Worm (Caenorhabditis elegans) whole organism, L1 larva: ENCODE measurements around the gene Y25C1A.14.
"Not testable (repeated sequence)": the region's sequence is repeated elsewhere in the genome, so short reads cannot be mapped to it uniquely, and the experiment has no call there.

Experiments used
- aly-2 ChIP-seq: fragments of 150-350 bp; optimal IDR thresholded peaks from 2 replicates; lab custom pipeline; 2014; ENCODE audit warnings: missing biosample characterization, missing genetic modification characterization
- ama-1 ChIP-seq: fragments of 150-350 bp; optimal IDR thresholded peaks from 2 replicates; lab custom pipeline; 2014
- blmp-1 ChIP-seq: fragments of 150-350 bp; optimal IDR thresholded peaks from 2 replicates; lab custom pipeline; 2014; ENCODE audit warnings: missing biosample characterization, missing genetic modification characterization
- ceh-82 ChIP-seq, 3 experiments: fragments of 150-350 bp in 1 of 3; sonication (generic microtip) in 2 of 3; optimal IDR thresholded peaks; 2 replicates each; lab custom pipeline; 2014 to 2017; ENCODE audit warnings: missing biosample characterization in 3 of 3, missing genetic modification characterization in 3 of 3
- dpl-1 ChIP-seq, 3 experiments: fragments of 150-350 bp in 2 of 3; sonication (generic microtip) in 1 of 3; optimal IDR thresholded peaks; 2 replicates each; lab custom pipeline; 2014 to 2017; ENCODE audit warnings: missing biosample characterization in 3 of 3, missing genetic modification characterization in 3 of 3, missing genetic modification reagents in 3 of 3
- elt-2 ChIP-seq: sonication (generic microtip); optimal IDR thresholded peaks from 2 replicates; lab custom pipeline; 2016; ENCODE audit warnings: missing genetic modification characterization, mild to moderate bottlenecking, inconsistent platforms, missing compliant biosample characterization, missing genetic modification reagents
- elt-3 ChIP-seq, 6 experiments: fragments of 150-350 bp in 1 of 6; sonication (generic microtip); optimal IDR thresholded peaks; 2 replicates each; lab custom pipeline; 2017 to 2018; ENCODE audit warnings: missing biosample characterization in 6 of 6, missing genetic modification characterization in 6 of 6, inconsistent platforms in 1 of 6
- isw-1 ChIP-seq: fragments of 200-800 bp; sonication (Bioruptor generic); IDR thresholded peaks from 2 replicates; pipeline ENCODE4 v1.3.6; 2022; ENCODE audit warnings: missing genetic modification characterization, missing compliant biosample characterization
- mef-2 ChIP-seq: fragments of 150-350 bp; optimal IDR thresholded peaks from 2 replicates; lab custom pipeline; 2014; ENCODE audit warnings: missing biosample characterization, missing genetic modification characterization
- nhr-237 ChIP-seq: fragments of 150-350 bp; optimal IDR thresholded peaks from 2 replicates; lab custom pipeline; 2014; ENCODE audit warnings: missing biosample characterization, missing genetic modification characterization
- pqm-1 ChIP-seq: sonication (generic microtip); optimal IDR thresholded peaks from 3 replicates; lab custom pipeline; 2017; ENCODE audit warnings: missing biosample characterization, missing genetic modification characterization
- sptf-1 ChIP-seq: fragments of 150-350 bp; optimal IDR thresholded peaks from 2 replicates; lab custom pipeline; 2014; ENCODE audit warnings: missing biosample characterization, missing genetic modification characterization
- unc-62 ChIP-seq: fragments of 150-350 bp; optimal IDR thresholded peaks from 2 replicates; lab custom pipeline; 2014; ENCODE audit warnings: missing biosample characterization, missing genetic modification reagents, missing genetic modification characterization
- unc-98 ChIP-seq: fragments of 200-800 bp; sonication (Bioruptor generic); IDR thresholded peaks from 2 replicates; pipeline ENCODE4 v1.3.6; 2022; ENCODE audit warnings: missing genetic modification characterization, missing compliant biosample characterization

ce11 chrII:3144552-3144951, 47.8 kb upstream of the Y25C1A.14 start, which contains the start of gene sri-43:
- TF ChIP-seq blmp-1; sptf-1; unc-62 (GFP tag; lab: Kevin White, UChicago); dpl-1 (GFP tag; optimal IDR thresholded peaks at IDR 0.05; lab: Kevin White, UChicago); pqm-1; elt-3 (tag; optimal IDR thresholded peaks at IDR 0.05; lab: Kevin White, UChicago); elt-2 (tag; lab: Kevin White, UChicago); ceh-82 (tag; optimal IDR thresholded peaks at IDR 0.05; lab: Kevin White, UChicago); isw-1; nhr-237 (tag; lab: Kevin White, UChicago); mef-2 (tag; lab: Kevin White, UChicago); unc-98 (GFP tag; lab: Robert Waterston, UW); aly-2 (tag; lab: Kevin White, UChicago); ama-1 (lab: Kevin White, UChicago): not testable (repeated sequence)
